Worm (Caenorhabditis elegans): Measurements from ENCODE around the gene T19B10.5.

ce11 chrV:11263025-11263424, 28.6 kb downstream of the T19B10.5 start, which contains the start of gene F07B10.4:
- TF ChIP-seq nhr-237 (tag; optimal IDR thresholded peaks at IDR 0.05) = no peak
- TF ChIP-seq ztf-11 (tag; optimal IDR thresholded peaks at IDR 0.05) = no peak
- TF ChIP-seq sem-2 (GFP tag; optimal IDR thresholded peaks at IDR 0.05) = no peak
- no peak for TF ChIP-seq unc-39 (tag; optimal IDR thresholded peaks at IDR 0.05)
- TF ChIP-seq snpc-4 (tag; optimal IDR thresholded peaks at IDR 0.05) = no peak
